Fruit fly (Drosophila melanogaster): ENCODE data around the gene CG10163.

DNA sequence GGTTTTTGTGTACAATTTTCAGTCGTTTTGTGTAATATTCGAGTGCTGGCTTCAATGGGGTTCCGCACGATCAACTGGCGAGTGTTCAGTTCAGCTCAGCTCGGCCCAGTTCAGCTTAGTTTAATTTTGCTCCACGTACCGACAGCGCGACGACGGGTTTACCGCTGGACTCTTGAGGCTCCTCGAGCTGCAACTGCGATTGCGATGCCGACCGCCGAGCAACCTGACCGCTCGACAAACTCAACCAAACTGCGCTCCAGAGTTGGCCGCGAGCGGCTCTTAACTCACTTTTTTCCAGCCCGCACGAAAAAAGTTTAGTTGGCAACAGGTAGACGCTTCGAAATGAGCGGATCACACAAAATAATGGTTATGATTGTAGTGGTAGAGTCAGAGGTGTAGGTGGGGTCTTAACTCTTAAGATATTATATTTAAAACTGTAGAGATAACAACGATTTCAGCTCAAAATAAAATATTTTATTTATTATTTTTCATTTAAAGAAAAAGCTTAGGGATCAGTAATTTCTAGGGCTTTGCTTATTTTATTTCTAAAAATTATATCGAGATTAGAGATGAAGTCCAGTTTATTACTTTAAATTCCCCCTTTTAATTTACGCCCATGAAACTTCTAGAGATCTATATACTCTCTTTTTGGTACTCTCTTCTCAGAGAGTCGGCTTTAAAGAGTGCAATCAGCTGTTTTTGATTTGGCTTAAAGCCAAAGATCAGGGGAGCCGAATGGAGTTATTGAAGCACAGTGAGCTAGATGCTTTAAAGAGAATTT is 2.0 kb downstream of the CG10163 start, which contains the start of gene Best2:
- TF ChIP-seq CG6163 (GFP tag; IDR thresholded peaks at IDR 0.05), result peak; percentile 95
- TF ChIP-seq CG8319 (GFP tag; optimal IDR thresholded peaks at IDR 0.05), result peak; percentile 84
- TF ChIP-seq Hr38 (GFP tag; optimal IDR thresholded peaks at IDR 0.05), result no peak
- peak; percentile 73 for TF ChIP-seq fd85E (GFP tag; optimal IDR thresholded peaks at IDR 0.05)
- TF ChIP-seq dac (GFP tag; optimal IDR thresholded peaks at IDR 0.05), result peak; percentile 75
- peak; percentile 93 for TF ChIP-seq pdm3 (GFP tag; optimal IDR thresholded peaks at IDR 0.05)
- peak; percentile 92 for TF ChIP-seq net (GFP tag; optimal IDR thresholded peaks at IDR 0.05)
- TF ChIP-seq Blimp-1 (GFP tag; optimal IDR thresholded peaks at IDR 0.05), result peak; percentile 87
- TF ChIP-seq CG11294 (GFP tag; IDR thresholded peaks at IDR 0.05), result peak; percentile 88
- TF ChIP-seq Sox102F (GFP tag; optimal IDR thresholded peaks at IDR 0.05), result peak; percentile 94
- TF ChIP-seq CG8632 (GFP tag; optimal IDR thresholded peaks at IDR 0.05), result peak; percentile 93
- peak; percentile 95 for TF ChIP-seq acj6 (GFP tag; optimal IDR thresholded peaks at IDR 0.05)
- TF ChIP-seq CG16779 (tag; optimal IDR thresholded peaks at IDR 0.05), result peak; percentile 82

Measured in whole organism, prepupa.